Worm (Caenorhabditis elegans) whole organism, L4 larva: ENCODE measurements around the gene tyra-3.

Source experiments
- F10B5.3 ChIP-seq: sonication (generic microtip); optimal IDR thresholded peaks from 2 replicates; lab custom pipeline; 2016; ENCODE audit warnings: mild to moderate bottlenecking, missing genetic modification characterization, missing compliant biosample characterization
- F26F4.8 ChIP-seq: fragments of 200-800 bp; sonication (Bioruptor generic); conservative IDR thresholded peaks from 2 replicates; pipeline ENCODE4 v1.3.6; 2022; ENCODE audit warnings: missing genetic modification characterization, missing compliant biosample characterization
- R02D3.7 ChIP-seq: fragments of 150-350 bp; sonication (generic microtip); optimal IDR thresholded peaks from 3 replicates; lab custom pipeline; 2014; ENCODE audit warnings: missing biosample characterization, missing genetic modification characterization
- T20F7.1 ChIP-seq: fragments of 200-800 bp; sonication (Bioruptor generic); optimal IDR thresholded peaks from 2 replicates; lab custom pipeline; 2018; ENCODE audit warnings: mild to moderate bottlenecking, missing genetic modification characterization, missing compliant biosample characterization
- T26A8.4 ChIP-seq: fragments of 200-800 bp; sonication (Bioruptor generic); IDR thresholded peaks from 2 replicates; pipeline ENCODE4 v1.3.6; 2022; ENCODE audit warnings: missing genetic modification characterization, missing compliant biosample characterization
- Y105C5A.15 ChIP-seq: fragments of 200-800 bp; sonication (Bioruptor generic); IDR thresholded peaks from 2 replicates; pipeline ENCODE4 v1.3.6; 2022; ENCODE audit warnings: missing genetic modification characterization, missing compliant biosample characterization
- Y48G9A.11 ChIP-seq: fragments of 200-800 bp; sonication (Bioruptor generic); IDR thresholded peaks from 2 replicates; pipeline ENCODE4 v1.3.6; 2022; ENCODE audit warnings: missing genetic modification reagents, missing genetic modification characterization, missing compliant biosample characterization
- aha-1 ChIP-seq: fragments of 150-350 bp; peaks from one replicate; lab custom pipeline; 2014; ENCODE audit warnings: missing biosample characterization, missing genetic modification characterization
- ama-1 ChIP-seq: fragments of 150-350 bp; optimal IDR thresholded peaks from 2 replicates; lab custom pipeline; 2014; ENCODE audit warnings: inconsistent platforms, mixed read lengths
- ceh-20 ChIP-seq: fragments of 200-800 bp; sonication (Bioruptor generic); IDR thresholded peaks from 2 replicates; pipeline ENCODE4 v1.3.6; 2022; ENCODE audit warnings: missing genetic modification reagents, missing genetic modification characterization, missing compliant biosample characterization
- ceh-28 ChIP-seq: fragments of 150-350 bp; optimal IDR thresholded peaks from 2 replicates; lab custom pipeline; 2014; ENCODE audit warnings: missing biosample characterization, missing genetic modification reagents, missing genetic modification characterization
- ceh-32 ChIP-seq: sonication (generic microtip); optimal IDR thresholded peaks from 2 replicates; lab custom pipeline; 2016; ENCODE audit warnings: mild to moderate bottlenecking, missing genetic modification characterization, missing compliant biosample characterization; ENCODE audit not compliant: poor library complexity
- ceh-44 ChIP-seq: fragments of 200-800 bp; sonication (Bioruptor generic); IDR thresholded peaks from 2 replicates; pipeline ENCODE4 v1.3.6; 2022; ENCODE audit warnings: missing genetic modification reagents, missing genetic modification characterization, missing compliant biosample characterization
- ceh-62 ChIP-seq: sonication (generic microtip); optimal IDR thresholded peaks from 2 replicates; lab custom pipeline; 2017; ENCODE audit warnings: missing biosample characterization, missing genetic modification characterization
- daf-16 ChIP-seq, 3 experiments: sonication (generic microtip); optimal IDR thresholded peaks; 2 replicates each; lab custom pipeline; 2016 to 2017; ENCODE audit warnings: missing genetic modification characterization in 3 of 3, missing genetic modification reagents in 3 of 3, mild to moderate bottlenecking in 2 of 3, missing compliant biosample characterization in 2 of 3, missing biosample characterization in 1 of 3, moderate library complexity in 1 of 3
- dmd-8 ChIP-seq: fragments of 200-800 bp; sonication (Bioruptor generic); IDR thresholded peaks from 2 replicates; pipeline ENCODE4 v1.3.6; 2022; ENCODE audit warnings: missing genetic modification characterization, missing compliant biosample characterization
- dmd-9 ChIP-seq: fragments of 200-800 bp; sonication (Bioruptor generic); IDR thresholded peaks from 2 replicates; pipeline ENCODE4 v1.3.6; 2022; ENCODE audit warnings: missing genetic modification reagents, missing genetic modification characterization, missing compliant biosample characterization
- duxl-1 ChIP-seq: sonication (generic microtip); optimal IDR thresholded peaks from 2 replicates; lab custom pipeline; 2016; ENCODE audit warnings: mild to moderate bottlenecking, missing genetic modification characterization, moderate library complexity, missing compliant biosample characterization; ENCODE audit not compliant: poor library complexity
- dve-1 ChIP-seq: sonication (generic microtip); optimal IDR thresholded peaks from 2 replicates; lab custom pipeline; 2017; ENCODE audit warnings: antibody characterized with exemption, mild to moderate bottlenecking, missing genetic modification characterization, missing compliant biosample characterization; ENCODE audit not compliant: insufficient read depth
- fkh-10 ChIP-seq: fragments of 150-350 bp; optimal IDR thresholded peaks from 2 replicates; lab custom pipeline; 2014; ENCODE audit warnings: missing biosample characterization, missing genetic modification reagents, missing genetic modification characterization
- gei-8 ChIP-seq: fragments of 200-800 bp; sonication (Bioruptor generic); optimal IDR thresholded peaks from 2 replicates; lab custom pipeline; 2018; ENCODE audit warnings: mild to moderate bottlenecking, missing genetic modification characterization, missing compliant biosample characterization
- hlh-11 ChIP-seq: fragments of 200-800 bp; sonication (Bioruptor generic); optimal IDR thresholded peaks from 2 replicates; lab custom pipeline; 2018; ENCODE audit warnings: mild to moderate bottlenecking, missing genetic modification characterization, missing compliant biosample characterization
- hlh-30 ChIP-seq: sonication (generic microtip); optimal IDR thresholded peaks from 2 replicates; lab custom pipeline; 2017; ENCODE audit warnings: antibody characterized with exemption, mild to moderate bottlenecking, missing genetic modification characterization, missing compliant biosample characterization; ENCODE audit not compliant: insufficient read depth
- jun-1 ChIP-seq: fragments of 150-350 bp; optimal IDR thresholded peaks from 2 replicates; lab custom pipeline; 2014; ENCODE audit warnings: missing biosample characterization, missing genetic modification reagents, missing genetic modification characterization
- lin-13 ChIP-seq: fragments of 150-350 bp; optimal IDR thresholded peaks from 2 replicates; lab custom pipeline; 2014; ENCODE audit warnings: missing biosample characterization, missing genetic modification reagents, missing genetic modification characterization
- lir-3 ChIP-seq: sonication (generic microtip); optimal IDR thresholded peaks from 2 replicates; lab custom pipeline; 2016; ENCODE audit warnings: mild to moderate bottlenecking, missing genetic modification characterization, missing compliant biosample characterization
- lsy-2 ChIP-seq, 2 experiments: fragments of 150-350 bp in 1 of 2; sonication (generic microtip) in 1 of 2; optimal IDR thresholded peaks; 2 replicates each; lab custom pipeline; 2014 to 2017; ENCODE audit warnings: missing biosample characterization in 2 of 2, missing genetic modification characterization in 2 of 2
- mep-1 ChIP-seq: fragments of 150-350 bp; sonication (generic microtip); optimal IDR thresholded peaks from 3 replicates; lab custom pipeline; 2014; ENCODE audit warnings: missing biosample characterization, missing genetic modification characterization
- nhr-102 ChIP-seq: sonication (generic microtip); optimal IDR thresholded peaks from 2 replicates; lab custom pipeline; 2016; ENCODE audit warnings: mild to moderate bottlenecking, missing genetic modification characterization, moderate library complexity, missing compliant biosample characterization
- nhr-11 ChIP-seq: fragments of 150-350 bp; optimal IDR thresholded peaks from 2 replicates; lab custom pipeline; 2014; ENCODE audit warnings: missing biosample characterization, missing genetic modification characterization
- nhr-111 ChIP-seq: fragments of 200-800 bp; sonication (Bioruptor generic); optimal IDR thresholded peaks from 2 replicates; lab custom pipeline; 2018; ENCODE audit warnings: mild to moderate bottlenecking, missing genetic modification characterization, missing compliant biosample characterization
- nhr-237 ChIP-seq: sonication (generic microtip); optimal IDR thresholded peaks from 2 replicates; lab custom pipeline; 2017; ENCODE audit warnings: missing biosample characterization, missing genetic modification characterization
- nhr-41 ChIP-seq: fragments of 200-800 bp; sonication (Bioruptor generic); IDR thresholded peaks from 2 replicates; pipeline ENCODE4 v1.3.6; 2022; ENCODE audit warnings: missing genetic modification reagents, missing genetic modification characterization, missing compliant biosample characterization
- nhr-6 ChIP-seq: fragments of 150-350 bp; optimal IDR thresholded peaks from 2 replicates; lab custom pipeline; 2014; ENCODE audit warnings: missing biosample characterization, missing genetic modification characterization
- nhr-76 ChIP-seq: fragments of 150-350 bp; optimal IDR thresholded peaks from 2 replicates; lab custom pipeline; 2014; ENCODE audit warnings: missing biosample characterization, missing genetic modification characterization
- pha-4 ChIP-seq, 2 experiments: fragments of 150-350 bp in 1 of 2; fragments of 200-800 bp in 1 of 2; sonication (Bioruptor generic) in 1 of 2; IDR thresholded peaks in 1 of 2; optimal IDR thresholded peaks in 1 of 2; 2 replicates each; pipeline versions ENCODE4 v1.3.6 to Lab custom; 2014 to 2022; ENCODE audit warnings: missing genetic modification characterization in 2 of 2, missing genetic modification reagents in 2 of 2, missing biosample characterization in 1 of 2, missing compliant biosample characterization in 1 of 2
- rbr-2 ChIP-seq: sonication (generic microtip); optimal IDR thresholded peaks from 2 replicates; lab custom pipeline; 2016; ENCODE audit warnings: missing genotype, missing genetic modification characterization, missing compliant biosample characterization
- saeg-2 ChIP-seq: fragments of 200-800 bp; sonication (Bioruptor generic); IDR thresholded peaks from 2 replicates; pipeline ENCODE4 v1.3.6; 2022; ENCODE audit warnings: missing genetic modification reagents, missing genetic modification characterization, missing compliant biosample characterization
- set-16 ChIP-seq: fragments of 200-800 bp; sonication (Bioruptor generic); IDR thresholded peaks from 2 replicates; pipeline ENCODE4 v1.3.6; 2022; ENCODE audit warnings: missing genetic modification reagents, missing genetic modification characterization, missing compliant biosample characterization
- skn-1 ChIP-seq: fragments of 150-350 bp; optimal IDR thresholded peaks from 2 replicates; lab custom pipeline; 2014; ENCODE audit warnings: missing biosample characterization, missing genetic modification characterization
- tag-97 ChIP-seq: fragments of 200-800 bp; sonication (Bioruptor generic); IDR thresholded peaks from 2 replicates; pipeline ENCODE4 v1.3.6; 2022; ENCODE audit warnings: missing genetic modification characterization, missing compliant biosample characterization
- unc-130 ChIP-seq: sonication (generic microtip); optimal IDR thresholded peaks from 2 replicates; lab custom pipeline; 2016; ENCODE audit warnings: missing genetic modification reagents, missing genetic modification characterization, missing compliant biosample characterization
- vab-7 ChIP-seq: fragments of 200-800 bp; sonication (Bioruptor generic); IDR thresholded peaks from 2 replicates; pipeline ENCODE4 v1.3.6; 2022; ENCODE audit warnings: missing genetic modification reagents, missing genetic modification characterization, missing compliant biosample characterization
- zfp-3 ChIP-seq: fragments of 200-800 bp; sonication (Bioruptor generic); conservative IDR thresholded peaks from 2 replicates; pipeline ENCODE4 v1.3.6; 2022; ENCODE audit warnings: missing genetic modification reagents, missing genetic modification characterization, missing compliant biosample characterization
- zip-2 ChIP-seq: fragments of 150-350 bp; optimal IDR thresholded peaks from 2 replicates; lab custom pipeline; 2014; ENCODE audit warnings: missing biosample characterization, missing genetic modification characterization
- ztf-7 ChIP-seq: fragments of 150-350 bp; optimal IDR thresholded peaks from 2 replicates; lab custom pipeline; 2014; ENCODE audit warnings: missing biosample characterization, missing genetic modification characterization

tyra-3 gene

DNA sequence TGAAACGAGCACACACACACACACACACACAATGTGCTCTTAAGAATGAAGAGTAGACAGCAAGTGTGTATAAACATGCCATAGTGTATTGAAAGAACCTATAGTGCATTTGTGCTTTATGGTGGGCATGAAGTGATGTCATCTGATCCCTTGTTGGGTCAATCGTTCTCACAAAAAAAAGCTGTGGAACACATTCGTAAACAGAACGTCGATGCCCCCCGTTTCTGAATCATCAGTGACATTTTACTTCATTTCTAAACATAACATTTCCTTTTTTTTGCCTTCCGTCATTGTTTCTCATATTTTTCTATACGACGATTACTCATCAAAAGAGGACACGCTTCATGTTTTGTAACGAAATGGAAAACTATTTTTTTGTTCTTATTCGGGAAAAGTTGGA is 11.1 kb downstream of the tyra-3 start:
- no peak for TF ChIP-seq rbr-2 (tag; lab: Kevin White, UChicago)
- no peak for TF ChIP-seq zip-2 (tag; lab: Kevin White, UChicago)
- TF ChIP-seq dve-1 (tag; lab: Kevin White, UChicago) = peak; percentile 31
- no peak for TF ChIP-seq ceh-28 (tag; lab: Kevin White, UChicago)
- no peak for TF ChIP-seq pha-4 (GFP tag; IDR thresholded peaks at IDR 0.05; lab: Robert Waterston, UW)
- peak; percentile 37 for TF ChIP-seq pha-4 (tag; optimal IDR thresholded peaks at IDR 0.05; lab: Kevin White, UChicago)
- TF ChIP-seq nhr-6 = peak; percentile 89
- no peak for TF ChIP-seq dmd-8 (GFP tag; lab: Robert Waterston, UW)
- TF ChIP-seq jun-1 (tag; lab: Kevin White, UChicago) = no peak

DNA sequence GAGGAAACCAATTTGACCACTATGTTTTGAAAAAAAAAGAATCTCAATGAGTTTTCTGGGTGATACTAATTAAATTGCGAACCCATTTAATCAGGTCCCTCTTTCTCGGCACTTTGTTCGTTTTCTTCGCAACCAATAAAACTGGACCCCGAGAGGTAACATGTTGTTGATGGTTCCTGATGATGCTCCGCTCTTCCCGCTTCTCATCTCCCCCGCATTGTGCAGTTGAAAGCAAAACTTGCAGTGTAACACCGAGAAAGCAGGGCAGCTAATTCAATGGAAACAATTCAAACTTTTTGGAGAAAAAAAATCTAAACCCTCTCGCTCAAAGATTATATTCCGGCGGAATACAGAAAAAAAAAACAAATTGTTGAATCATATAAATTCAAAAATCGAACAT is 11.6 kb downstream of the tyra-3 start:
- TF ChIP-seq Y105C5A.15 (GFP tag; lab: Robert Waterston, UW) (no peak), aha-1 (tag; lab: Kevin White, UChicago) (peak; percentile 17), daf-16 (GFP tag; optimal IDR thresholded peaks at IDR 0.05; lab: Kevin White, UChicago) (peak in 1 of 2 experiments; percentile 12), daf-16 (tag; optimal IDR thresholded peaks at IDR 0.05; lab: Kevin White, UChicago) (no peak), nhr-237 (tag; lab: Kevin White, UChicago) (no peak), dve-1 (tag; lab: Kevin White, UChicago) (peak; percentile 14)

DNA sequence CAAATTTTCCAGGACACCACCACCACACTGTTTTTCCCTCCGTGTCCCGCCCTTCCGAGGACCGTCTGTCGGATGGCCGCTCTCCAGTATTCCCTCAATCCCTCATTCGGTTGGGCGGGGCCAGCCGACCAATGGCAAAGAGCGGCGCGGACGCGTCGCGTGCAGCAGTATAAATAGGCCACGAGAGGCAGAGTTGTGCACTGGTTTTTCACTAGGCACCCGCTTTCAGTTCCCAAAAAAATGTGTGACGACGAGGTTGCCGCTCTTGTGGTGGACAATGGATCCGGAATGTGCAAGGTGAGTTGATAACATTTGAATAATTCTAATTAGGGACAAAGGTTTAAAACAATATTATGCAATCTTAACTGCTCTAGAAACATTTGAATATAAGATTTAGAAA is 12.6 kb downstream of the tyra-3 start, which contains the start of gene act-4:
TSS of gene act-4 (plus strand) at position 200 of the 400 bp plus-strand sequence.
- TF ChIP-seq hlh-30 (peak; percentile 50), aha-1 (tag; lab: Kevin White, UChicago) (peak; percentile 94), nhr-237 (tag; lab: Kevin White, UChicago) (no peak), ceh-32 (peak; percentile 29), zip-2 (tag; lab: Kevin White, UChicago) (no peak), unc-130 (no peak), lin-13 (no peak), zfp-3 (GFP tag; lab: Robert Waterston, UW) (no peak), fkh-10 (no peak), ama-1 (lab: Kevin White, UChicago) (peak; percentile 97), F26F4.8 (GFP tag; lab: Robert Waterston, UW) (no peak), nhr-111 (no peak), nhr-11 (tag; lab: Kevin White, UChicago) (peak; percentile 53), set-16 (peak; percentile 91), mep-1 (peak; percentile 77), ceh-44 (GFP tag; lab: Robert Waterston, UW) (no peak), pha-4 (GFP tag; IDR thresholded peaks at IDR 0.05; lab: Robert Waterston, UW) (peak; percentile 51; the same call in 1 of the 2 replicates), pha-4 (tag; optimal IDR thresholded peaks at IDR 0.05; lab: Kevin White, UChicago) (no peak), saeg-2 (GFP tag; lab: Robert Waterston, UW) (no peak), lsy-2 (tag; optimal IDR thresholded peaks at IDR 0.05; lab: Kevin White, UChicago) (peak in 1 of 2 experiments; percentile 60), ceh-62 (tag; lab: Kevin White, UChicago) (no peak), nhr-41 (GFP tag; lab: Robert Waterston, UW) (no peak), skn-1 (tag; lab: Kevin White, UChicago) (no peak), hlh-11 (tag; lab: Kevin White, UChicago) (peak; percentile 58), nhr-102 (tag; lab: Kevin White, UChicago) (no peak), F10B5.3 (tag; lab: Kevin White, UChicago) (peak; percentile 32), Y48G9A.11 (GFP tag; lab: Robert Waterston, UW) (no peak), duxl-1 (tag; lab: Kevin White, UChicago) (no peak), T26A8.4 (GFP tag; lab: Robert Waterston, UW) (0 out of 2 replicates have a peak, but pooled peaks have one; percentile 17), tag-97 (GFP tag; lab: Robert Waterston, UW) (no peak), lir-3 (tag; lab: Kevin White, UChicago) (no peak), T20F7.1 (GFP tag; lab: Kevin White, UChicago) (no peak), rbr-2 (tag; lab: Kevin White, UChicago) (peak; percentile 64), dmd-9 (GFP tag; lab: Robert Waterston, UW) (0 out of 2 replicates have a peak, but pooled peaks have one; percentile 59), vab-7 (GFP tag; lab: Robert Waterston, UW) (no peak), ztf-7 (tag; lab: Kevin White, UChicago) (no peak), R02D3.7 (tag; lab: Kevin White, UChicago) (no peak), gei-8 (GFP tag; lab: Kevin White, UChicago) (no peak), nhr-76 (tag; lab: Kevin White, UChicago) (no peak), ceh-20 (GFP tag; lab: Robert Waterston, UW) (0 out of 2 replicates have a peak, but pooled peaks have one; percentile 22)
